Worm (Caenorhabditis elegans): Measurements from ENCODE around the gene F16B4.5.
A peak's percentile ranks its signal among the peaks of the same experiment; 100 is the strongest.

The F16B4.5 gene

ce11 chrV:1577092-1577709 lies 11.0 kb upstream of the F16B4.5 start:
- TF ChIP-seq snpc-4 (tag; optimal IDR thresholded peaks at IDR 0.05) (no peak), dpl-1 (GFP tag; optimal IDR thresholded peaks at IDR 0.05) (no peak), hlh-30 (tag; optimal IDR thresholded peaks at IDR 0.05; ENCODE audit: insufficient read depth) (no peak), lim-7 (GFP tag; IDR thresholded peaks at IDR 0.05) (no peak), duxl-1 (tag; optimal IDR thresholded peaks at IDR 0.05; ENCODE audit: poor library complexity) (no peak), T20F7.1 (GFP tag; optimal IDR thresholded peaks at IDR 0.05) (no peak), zfp-2 (tag; optimal IDR thresholded peaks at IDR 0.05) (no peak), hif-1 (tag; optimal IDR thresholded peaks at IDR 0.05) (no peak), Y48G9A.11 (GFP tag; IDR thresholded peaks at IDR 0.05) (no peak), unc-62 (GFP tag; optimal IDR thresholded peaks at IDR 0.05 in 1 of 2) (peak in 1 of 2 experiments; percentile 36), unc-62 (tag; optimal IDR thresholded peaks at IDR 0.05) (no peak), arid-1 (GFP tag; conservative IDR thresholded peaks at IDR 0.05) (no peak), snpc-1.2 (GFP tag; IDR thresholded peaks at IDR 0.05) (no peak), R02D3.7 (tag; optimal IDR thresholded peaks at IDR 0.05) (no peak), lir-3 (tag; optimal IDR thresholded peaks at IDR 0.05) (no peak), zip-2 (tag; optimal IDR thresholded peaks at IDR 0.05) (no peak), attf-4 (tag; optimal IDR thresholded peaks at IDR 0.05) (no peak), F49E8.2 (tag; optimal IDR thresholded peaks at IDR 0.05; ENCODE audit: borderline replicate concordance) (no peak), tra-1 (GFP tag; IDR thresholded peaks at IDR 0.05) (no peak), F10B5.3 (tag; optimal IDR thresholded peaks at IDR 0.05) (no peak), set-16 (GFP tag; IDR thresholded peaks at IDR 0.05) (peak; percentile 27; the same call in 1 of the 2 replicates), pqm-1 (tag; optimal IDR thresholded peaks at IDR 0.05) (no peak), fkh-10 (GFP tag; optimal IDR thresholded peaks at IDR 0.05) (no peak), gei-8 (GFP tag; optimal IDR thresholded peaks at IDR 0.05) (no peak), aha-1 (tag) (peak; percentile 94)

- TF ChIP-seq zfp-2 (tag; optimal IDR thresholded peaks at IDR 0.05) (no peak), ceh-62 (tag; optimal IDR thresholded peaks at IDR 0.05) (no peak), madf-5 (GFP tag; IDR thresholded peaks at IDR 0.05) (0 out of 4 replicates have a peak, but pooled peaks of 1 of the 2 experiments have one; percentile 12)
Observed at ce11 chrV:1578572-1579230, 9.5 kb upstream of the F16B4.5 start.

ce11 chrV:1579790-1580189 lies 8.4 kb upstream of the F16B4.5 start:
- TF ChIP-seq ceh-28 (tag; optimal IDR thresholded peaks at IDR 0.05) (no peak), egl-43 (GFP tag; IDR thresholded peaks at IDR 0.05) (no peak), nhr-41 (GFP tag; IDR thresholded peaks at IDR 0.05) (no peak), ZK546.5 (tag; optimal IDR thresholded peaks at IDR 0.05) (no peak), hif-1 (tag; optimal IDR thresholded peaks at IDR 0.05) (no peak), unc-130 (GFP tag; optimal IDR thresholded peaks at IDR 0.05) (no peak), D1046.2 (GFP tag; IDR thresholded peaks at IDR 0.05) (no peak), daf-12 (tag; optimal IDR thresholded peaks at IDR 0.05) (no peak), ceh-82 (tag; optimal IDR thresholded peaks at IDR 0.05) (no peak), nhr-77 (tag; optimal IDR thresholded peaks at IDR 0.05) (no peak), zag-1 (tag; optimal IDR thresholded peaks at IDR 0.05) (no peak), mxl-2 (GFP tag; conservative IDR thresholded peaks at IDR 0.05) (no peak), rbr-2 (tag; optimal IDR thresholded peaks at IDR 0.05) (no peak), attf-4 (tag; optimal IDR thresholded peaks at IDR 0.05) (no peak), lin-13 (GFP tag; optimal IDR thresholded peaks at IDR 0.05) (no peak), daf-16 (GFP tag; optimal IDR thresholded peaks at IDR 0.05) (no peak), daf-16 (tag; optimal IDR thresholded peaks at IDR 0.05) (no peak), nhr-237 (tag; optimal IDR thresholded peaks at IDR 0.05) (no peak)
